Worm (Caenorhabditis elegans): ENCODE results near the gene F39G3.2.

Gene F39G3.2

DNA sequence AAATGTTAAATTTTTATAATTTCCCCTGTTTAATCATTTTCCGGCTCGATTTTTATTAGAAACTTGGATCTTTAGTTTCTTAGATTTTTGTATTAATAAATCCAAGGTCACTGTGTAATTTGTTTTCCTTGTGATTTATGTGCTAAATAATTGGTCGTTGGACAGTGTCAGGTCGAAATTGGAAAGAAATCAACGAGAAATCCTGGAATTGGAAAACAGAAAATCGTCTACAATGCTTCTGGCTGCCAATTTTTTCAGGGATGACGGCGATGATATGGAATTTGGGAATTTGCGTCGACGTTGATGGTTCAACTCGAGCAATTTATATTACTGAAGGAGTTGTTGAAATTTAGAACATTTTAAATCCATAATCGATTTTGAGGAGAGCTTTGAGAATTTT, 3.0 kb upstream of the F39G3.2 start:
- TF ChIP-seq hlh-6 (tag; optimal IDR thresholded peaks at IDR 0.05) (no peak), che-1 (tag; optimal IDR thresholded peaks at IDR 0.05) (no peak), sox-4 (tag; optimal IDR thresholded peaks at IDR 0.05) (no peak), fax-1 (tag; optimal IDR thresholded peaks at IDR 0.05) (no peak), lim-6 (tag; optimal IDR thresholded peaks at IDR 0.05) (no peak), ceh-9 (tag; optimal IDR thresholded peaks at IDR 0.05) (no peak), nhr-232 (tag; optimal IDR thresholded peaks at IDR 0.05) (no peak), ceh-18 (tag; optimal IDR thresholded peaks at IDR 0.05) (no peak), sdc-2 (tag; optimal IDR thresholded peaks at IDR 0.05) (no peak), dmd-4 (tag; optimal IDR thresholded peaks at IDR 0.05; ENCODE audit: borderline replicate concordance) (no peak), K02D7.2 (tag; optimal IDR thresholded peaks at IDR 0.05) (no peak), ceh-34 (tag; optimal IDR thresholded peaks at IDR 0.05) (no peak), npax-4 (tag; optimal IDR thresholded peaks at IDR 0.05) (no peak), pax-1 (tag; optimal IDR thresholded peaks at IDR 0.05) (no peak), ceh-30 (tag; optimal IDR thresholded peaks at IDR 0.05) (no peak), ceh-2 (tag; optimal IDR thresholded peaks at IDR 0.05) (no peak), mec-3 (tag; optimal IDR thresholded peaks at IDR 0.05; ENCODE audit: borderline replicate concordance) (no peak)

ce11 chrV:4742190-4742589, 4.6 kb downstream of the F39G3.2 start, which contains the start of gene ugt-61:
Gene ugt-61, plus strand, starts transcription at chrV:4742422.
- TF ChIP-seq nhr-11 (tag; optimal IDR thresholded peaks at IDR 0.05) (no peak), zip-5 (tag; optimal IDR thresholded peaks at IDR 0.05) (no peak), ets-4 (tag; optimal IDR thresholded peaks at IDR 0.05) (no peak), syd-9 (tag; optimal IDR thresholded peaks at IDR 0.05) (no peak)

ce11 chrV:4745269-4745668, 7.6 kb downstream of the F39G3.2 start, which contains the start of gene C18G1.7:
Gene C18G1.7, plus strand, starts transcription at chrV:4745569.
- TF ChIP-seq hlh-6 (tag; optimal IDR thresholded peaks at IDR 0.05): no peak
- TF ChIP-seq sdc-2 (tag; optimal IDR thresholded peaks at IDR 0.05): no peak
- no peak for TF ChIP-seq ahr-1 (tag; optimal IDR thresholded peaks at IDR 0.05)
- no peak for TF ChIP-seq ceh-6 (GFP tag; optimal IDR thresholded peaks at IDR 0.05)
- no peak for TF ChIP-seq sox-2 (GFP tag; IDR thresholded peaks at IDR 0.05)
- TF ChIP-seq C38D4.7 (GFP tag; optimal IDR thresholded peaks at IDR 0.05): no peak
- TF ChIP-seq unc-86 (tag; optimal IDR thresholded peaks at IDR 0.05): no peak
- no peak for TF ChIP-seq fkh-6 (tag; optimal IDR thresholded peaks at IDR 0.05)
- TF ChIP-seq mec-3 (tag; optimal IDR thresholded peaks at IDR 0.05; ENCODE audit: borderline replicate concordance): no peak

DNA sequence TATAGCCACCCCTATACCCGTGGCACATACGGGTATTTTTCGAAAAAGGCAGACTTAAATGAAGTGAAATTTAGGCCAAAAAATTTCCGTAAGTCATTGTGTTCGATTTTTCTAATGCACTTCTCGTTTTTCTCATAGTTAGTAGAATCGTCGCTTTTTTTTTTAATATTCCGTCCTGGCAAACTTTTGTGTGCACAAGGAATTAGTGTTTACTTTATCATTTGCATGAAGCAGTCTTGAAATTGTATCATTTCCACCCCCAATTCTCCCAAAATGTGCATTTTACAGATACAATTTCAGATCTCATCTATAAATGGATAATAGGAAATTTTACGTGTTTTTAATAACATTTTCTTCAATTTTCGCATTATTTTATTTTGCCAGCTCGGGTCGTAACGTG, 12.7 kb downstream of the F39G3.2 start, which contains the start of gene C18G1.6:
TSS of gene C18G1.6 (plus strand) at position 301 of the 400 bp plus-strand sequence.
- TF ChIP-seq nhr-11 (tag; optimal IDR thresholded peaks at IDR 0.05): no peak
- TF ChIP-seq unc-3 (GFP tag; conservative IDR thresholded peaks at IDR 0.05): no peak
- TF ChIP-seq unc-3 (tag; optimal IDR thresholded peaks at IDR 0.05): no peak
- no peak for TF ChIP-seq T23F11.4 (GFP tag; optimal IDR thresholded peaks at IDR 0.05)
- TF ChIP-seq pha-2 (tag; optimal IDR thresholded peaks at IDR 0.05): no peak
- no peak for TF ChIP-seq hlh-8 (tag; optimal IDR thresholded peaks at IDR 0.05)
- no peak for TF ChIP-seq ceh-6 (GFP tag; optimal IDR thresholded peaks at IDR 0.05)
- no peak for TF ChIP-seq dve-1 (tag; optimal IDR thresholded peaks at IDR 0.05)
- TF ChIP-seq ceh-22 (tag; optimal IDR thresholded peaks at IDR 0.05): no peak

- TF ChIP-seq elt-2 (tag; optimal IDR thresholded peaks at IDR 0.05) (no peak), pat-9 (tag; optimal IDR thresholded peaks at IDR 0.05) (no peak), tbx-7 (tag; optimal IDR thresholded peaks at IDR 0.05) (no peak), ets-4 (tag; optimal IDR thresholded peaks at IDR 0.05) (no peak), odd-2 (tag; optimal IDR thresholded peaks at IDR 0.05) (no peak), dve-1 (tag; optimal IDR thresholded peaks at IDR 0.05) (no peak), madf-2 (tag; optimal IDR thresholded peaks at IDR 0.05) (no peak)
Observed at ce11 chrV:4754123-4754522, 16.5 kb downstream of the F39G3.2 start, which contains the start of gene hil-4. Gene hil-4, plus strand, starts transcription at chrV:4754313.
